Worm (Caenorhabditis elegans): ENCODE data around the gene F31D4.5.
A peak's percentile ranks its signal among the peaks of the same experiment; 100 is the strongest.

Gene F31D4.5

ce11 chrV:20853581-20854161 is at the start of gene F31D4.5:
F31D4.5 (plus strand) TSS chrV:20854071.
- TF ChIP-seq elt-2 (tag; optimal IDR thresholded peaks at IDR 0.05): peak; percentile 44
- TF ChIP-seq fos-1 (tag; optimal IDR thresholded peaks at IDR 0.05): no peak

ce11 chrV:20807038-20807437 is 46.8 kb upstream of the F31D4.5 start, which contains the start of gene Y44A6D.6:
Y44A6D.6 (plus strand) TSS chrV:20807338.
- TF ChIP-seq lsy-12 (tag; optimal IDR thresholded peaks at IDR 0.05) (no peak), nhr-43 (tag; optimal IDR thresholded peaks at IDR 0.05; ENCODE audit: poor library complexity, severe bottlenecking) (no peak), nhr-23 (tag; optimal IDR thresholded peaks at IDR 0.05) (no peak)

- TF ChIP-seq elt-1 (tag; optimal IDR thresholded peaks at IDR 0.05): no peak
- no peak for TF ChIP-seq ceh-28 (tag; optimal IDR thresholded peaks at IDR 0.05)
- TF ChIP-seq fos-1 (tag; optimal IDR thresholded peaks at IDR 0.05): no peak
- TF ChIP-seq tbx-2 (tag; optimal IDR thresholded peaks at IDR 0.05): no peak
- no peak for TF ChIP-seq elt-3 (tag; optimal IDR thresholded peaks at IDR 0.05)
Measured at ce11 chrV:20813646-20814045, 40.2 kb upstream of the F31D4.5 start.

ce11 chrV:20814424-20814823 is 39.4 kb upstream of the F31D4.5 start, which contains the start of gene Y44A6D.7:
Y44A6D.7 (plus strand) TSS chrV:20814724.
- no peak for TF ChIP-seq jun-1 (tag; optimal IDR thresholded peaks at IDR 0.05)
- TF ChIP-seq ztf-11 (tag; optimal IDR thresholded peaks at IDR 0.05): no peak

- no peak for TF ChIP-seq mml-1 (tag; optimal IDR thresholded peaks at IDR 0.05)
- TF ChIP-seq mdl-1 (tag; optimal IDR thresholded peaks at IDR 0.05): no peak
- TF ChIP-seq egl-5 (tag; optimal IDR thresholded peaks at IDR 0.05): no peak
- no peak for TF ChIP-seq hmg-11 (tag; optimal IDR thresholded peaks at IDR 0.05)
- no peak for TF ChIP-seq elt-1 (tag; optimal IDR thresholded peaks at IDR 0.05)
- no peak for TF ChIP-seq ceh-82 (tag; optimal IDR thresholded peaks at IDR 0.05)
- no peak for TF ChIP-seq lin-15B (tag; optimal IDR thresholded peaks at IDR 0.05)
- TF ChIP-seq fkh-2 (tag; optimal IDR thresholded peaks at IDR 0.05): no peak
- TF ChIP-seq zag-1 (tag; optimal IDR thresholded peaks at IDR 0.05): no peak
Measured at ce11 chrV:20815842-20816241, 38.0 kb upstream of the F31D4.5 start, which contains the start of gene sshk-1. sshk-1 (plus strand) TSS chrV:20816142.

- TF ChIP-seq nhr-43 (tag; optimal IDR thresholded peaks at IDR 0.05; ENCODE audit: poor library complexity, severe bottlenecking) (no peak), elt-3 (tag; optimal IDR thresholded peaks at IDR 0.05) (no peak), unc-62 (GFP tag; optimal IDR thresholded peaks at IDR 0.05) (no peak), fkh-10 (GFP tag; optimal IDR thresholded peaks at IDR 0.05) (no peak), hmg-11 (tag; optimal IDR thresholded peaks at IDR 0.05) (no peak), ceh-9 (tag; optimal IDR thresholded peaks at IDR 0.05) (no peak), nhr-28 (tag; optimal IDR thresholded peaks at IDR 0.05) (no peak), nhr-12 (tag; optimal IDR thresholded peaks at IDR 0.05) (no peak), elt-1 (tag; optimal IDR thresholded peaks at IDR 0.05) (no peak), nhr-237 (tag; optimal IDR thresholded peaks at IDR 0.05) (no peak), skn-1 (tag; optimal IDR thresholded peaks at IDR 0.05) (no peak), ama-1 (optimal IDR thresholded peaks at IDR 0.05) (no peak), egl-5 (tag; optimal IDR thresholded peaks at IDR 0.05) (no peak), fkh-2 (tag; optimal IDR thresholded peaks at IDR 0.05) (no peak), lin-15B (tag; optimal IDR thresholded peaks at IDR 0.05) (no peak), sea-2 (GFP tag; optimal IDR thresholded peaks at IDR 0.05) (no peak), nhr-67 (tag; optimal IDR thresholded peaks at IDR 0.05) (no peak), aly-2 (tag; optimal IDR thresholded peaks at IDR 0.05) (no peak), jun-1 (tag; optimal IDR thresholded peaks at IDR 0.05) (no peak)
Measured at ce11 chrV:20820033-20820432, 33.8 kb upstream of the F31D4.5 start, which contains the start of gene T03D8.6. T03D8.6 (minus strand) TSS chrV:20820330.

All from whole organism, L3 larva.